Worm (Caenorhabditis elegans): Measurements from ENCODE around the gene cutl-1.

DNA sequence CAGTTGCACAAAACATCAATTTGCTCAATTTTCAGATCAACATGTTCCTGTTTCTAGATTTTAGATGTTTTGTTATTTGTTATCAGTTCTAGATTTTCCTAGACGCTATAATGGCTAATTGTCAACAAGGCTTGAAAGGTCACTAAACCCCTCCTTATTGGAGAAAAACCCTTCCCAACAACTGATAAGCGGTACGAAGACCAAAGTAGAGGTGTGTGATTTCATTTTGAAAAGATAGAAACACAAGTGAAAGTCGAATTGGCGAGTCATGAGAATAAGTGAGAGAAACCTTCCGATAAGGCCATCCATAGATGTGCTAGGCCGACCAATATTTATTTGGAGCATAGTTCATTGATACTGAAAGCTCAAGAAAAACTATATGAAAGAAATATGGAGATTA lies 32.3 kb downstream of the cutl-1 start:
- TF ChIP-seq lsy-2 (tag; optimal IDR thresholded peaks at IDR 0.05) (no peak), C34F6.9 (tag; optimal IDR thresholded peaks at IDR 0.05) (no peak)

All from whole organism, L2 larva.